Worm (Caenorhabditis elegans): ENCODE measurements around the gene ccch-3.

Gene ccch-3

ce11 chrV:12659426-12659825 is at the start of gene ccch-3 (continued):
- TF ChIP-seq mcd-1 (GFP tag; IDR thresholded peaks at IDR 0.05) (peak; percentile 64), nhr-27 (tag; optimal IDR thresholded peaks at IDR 0.05) (no peak), sptf-2 (GFP tag; optimal IDR thresholded peaks at IDR 0.05) (peak; percentile 26), lag-1 (GFP tag; IDR thresholded peaks at IDR 0.05) (no peak), hrde-1 (tag; optimal IDR thresholded peaks at IDR 0.05; ENCODE audit: borderline replicate concordance) (peak; percentile 32), F39B2.1 (GFP tag; IDR thresholded peaks at IDR 0.05) (no peak), C06A6.2 (GFP tag; conservative IDR thresholded peaks at IDR 0.05) (no peak), hlh-26 (GFP tag; conservative IDR thresholded peaks at IDR 0.05) (no peak), attf-3 (GFP tag; conservative IDR thresholded peaks at IDR 0.05) (peak; percentile 68), B0035.1 (tag; optimal IDR thresholded peaks at IDR 0.05) (no peak), rcor-1 (GFP tag; IDR thresholded peaks at IDR 0.05) (peak; percentile 71), aptf-3 (GFP tag; IDR thresholded peaks at IDR 0.05) (no peak), ekl-4 (GFP tag; IDR thresholded peaks at IDR 0.05) (peak; percentile 83), ceh-100 (GFP tag; IDR thresholded peaks at IDR 0.05) (0 out of 2 replicates have a peak, but pooled peaks have one; percentile 9), C17E4.6 (GFP tag; IDR thresholded peaks at IDR 0.05) (peak; percentile 22; the same call in 1 of the 2 replicates), Y79H2A.3 (GFP tag; conservative IDR thresholded peaks at IDR 0.05) (no peak), nhr-120 (GFP tag; IDR thresholded peaks at IDR 0.05) (no peak), tlf-1 (GFP tag; optimal IDR thresholded peaks at IDR 0.05) (peak; percentile 59), Y56A3A.18 (GFP tag; IDR thresholded peaks at IDR 0.05) (no peak), madf-8 (GFP tag; conservative IDR thresholded peaks at IDR 0.05) (no peak), ccch-3 (GFP tag; optimal IDR thresholded peaks at IDR 0.05) (no peak), hsf-1 (GFP tag; IDR thresholded peaks at IDR 0.05) (peak; percentile 60; the same call in 1 of the 2 replicates), ztf-28 (GFP tag; IDR thresholded peaks at IDR 0.05) (no peak), ztf-3 (GFP tag; optimal IDR thresholded peaks at IDR 0.05) (no peak), lin-26 (GFP tag; IDR thresholded peaks at IDR 0.05) (peak; percentile 44; the same call in 1 of the 2 replicates), K12H6.12 (tag; optimal IDR thresholded peaks at IDR 0.05) (peak; percentile 5), atf-7 (tag; optimal IDR thresholded peaks at IDR 0.05) (peak; percentile 65), nfyb-1 (GFP tag; IDR thresholded peaks at IDR 0.05) (no peak; the same call in 1 of the 2 replicates), egl-44 (GFP tag; IDR thresholded peaks at IDR 0.05) (peak; percentile 47; the same call in 1 of the 2 replicates), F52B5.7 (tag; optimal IDR thresholded peaks at IDR 0.05) (no peak)

- TF ChIP-seq egl-44 (GFP tag; IDR thresholded peaks at IDR 0.05) (no peak), ztf-6 (GFP tag; IDR thresholded peaks at IDR 0.05) (no peak), sea-2 (GFP tag; IDR thresholded peaks at IDR 0.05) (no peak), attf-6 (GFP tag; IDR thresholded peaks at IDR 0.05) (no peak), egl-18 (GFP tag; IDR thresholded peaks at IDR 0.05) (no peak), K12H6.12 (tag; optimal IDR thresholded peaks at IDR 0.05) (no peak), hmg-1.2 (GFP tag; IDR thresholded peaks at IDR 0.05) (no peak), nfya-2 (GFP tag; IDR thresholded peaks at IDR 0.05) (no peak), F39B2.1 (GFP tag; IDR thresholded peaks at IDR 0.05) (no peak), repo-1 (tag; optimal IDR thresholded peaks at IDR 0.05) (no peak), atf-7 (tag; optimal IDR thresholded peaks at IDR 0.05) (no peak), T07F8.4 (tag; optimal IDR thresholded peaks at IDR 0.05) (no peak), ZK185.1 (tag; optimal IDR thresholded peaks at IDR 0.05; ENCODE audit: poor library complexity, severe bottlenecking) (no peak), tbp1 (GFP tag; optimal IDR thresholded peaks at IDR 0.05) (no peak), lin-26 (GFP tag; IDR thresholded peaks at IDR 0.05) (no peak), mes-4 (tag; optimal IDR thresholded peaks at IDR 0.05) (no peak), K11D2.4 (GFP tag; IDR thresholded peaks at IDR 0.05) (no peak)
These were observed 48.8 kb upstream of the ccch-3 start, which contains the start of gene R11D1.2 for ce11 chrV:12708305-12708704. Gene R11D1.2 (plus strand): TSS chrV:12708605.
